Worm (Caenorhabditis elegans): Measurements from ENCODE around the gene srbc-12.

Gene srbc-12

DNA sequence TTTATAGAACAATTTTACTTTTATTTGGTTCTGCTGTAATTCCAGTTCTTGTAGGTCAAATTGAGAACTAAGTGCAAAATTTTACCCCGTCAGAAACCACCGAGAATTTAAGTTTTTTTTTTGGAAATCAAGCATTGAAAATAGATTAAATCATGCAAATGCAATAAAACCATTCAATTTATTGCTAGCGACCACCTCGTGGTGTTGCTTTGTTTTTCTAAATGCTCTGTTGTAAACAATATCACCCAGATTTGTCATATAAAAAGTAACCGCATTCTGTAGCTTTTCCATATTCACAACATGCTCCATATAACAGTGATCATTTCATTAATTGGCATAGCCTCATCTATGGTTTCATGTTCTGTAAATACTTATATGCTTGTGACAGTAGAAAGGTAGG lies at the start of gene srbc-12:
srbc-12 (plus strand) TSS at position 301 of the 400 bp plus-strand sequence.
- TF ChIP-seq attf-3 (GFP tag; conservative IDR thresholded peaks at IDR 0.05) (no peak), F37B4.10 (GFP tag; IDR thresholded peaks at IDR 0.05) (no peak), chd-7 (tag; optimal IDR thresholded peaks at IDR 0.05) (no peak), ztf-28 (GFP tag; IDR thresholded peaks at IDR 0.05) (no peak), ztf-22 (GFP tag; optimal IDR thresholded peaks at IDR 0.05) (no peak), snpc-4 (GFP tag; optimal IDR thresholded peaks at IDR 0.05) (no peak), snpc-4 (tag; optimal IDR thresholded peaks at IDR 0.05) (no peak), lir-1 (GFP tag; conservative IDR thresholded peaks at IDR 0.05) (no peak), gei-17 (GFP tag; optimal IDR thresholded peaks at IDR 0.05) (no peak), B0019.2 (GFP tag; conservative IDR thresholded peaks at IDR 0.05) (no peak)

DNA sequence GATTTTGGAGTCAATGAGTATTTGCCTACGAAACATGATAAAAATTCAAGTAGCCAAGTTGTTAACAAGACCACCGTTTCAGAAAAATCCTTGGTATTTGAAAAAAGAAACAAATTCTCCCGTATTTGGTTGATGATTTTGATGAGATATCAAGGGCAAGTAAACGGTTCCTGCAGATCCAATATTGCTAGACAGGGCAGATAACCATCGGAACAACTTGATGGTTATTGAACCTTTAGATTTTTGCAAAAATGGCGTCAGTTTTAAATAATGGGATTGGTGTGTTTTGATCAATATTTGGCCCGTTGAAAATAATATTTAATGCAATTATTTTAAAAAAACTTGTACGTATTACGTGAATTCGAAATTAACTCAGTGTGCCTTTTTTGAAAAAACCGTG lies 49.3 kb upstream of the srbc-12 start:
- no peak for TF ChIP-seq snpc-1.3 (tag; optimal IDR thresholded peaks at IDR 0.05; ENCODE audit: insufficient read depth)
- TF ChIP-seq D2030.7 (GFP tag; IDR thresholded peaks at IDR 0.05) = no peak
- TF ChIP-seq lin-40 (tag; optimal IDR thresholded peaks at IDR 0.05) = no peak
- TF ChIP-seq F10E7.11 (tag; optimal IDR thresholded peaks at IDR 0.05) = no peak
- TF ChIP-seq ztf-22 (GFP tag; optimal IDR thresholded peaks at IDR 0.05) = no peak
- no peak for TF ChIP-seq let-607 (tag; optimal IDR thresholded peaks at IDR 0.05)
- no peak for TF ChIP-seq Y53F4B.3 (GFP tag; IDR thresholded peaks at IDR 0.05)
- TF ChIP-seq B0336.3 (GFP tag; IDR thresholded peaks at IDR 0.05) = no peak
- TF ChIP-seq lin-35 (GFP tag; optimal IDR thresholded peaks at IDR 0.05) = no peak
- no peak for TF ChIP-seq nhr-120 (GFP tag; IDR thresholded peaks at IDR 0.05)
- TF ChIP-seq die-1 (tag; optimal IDR thresholded peaks at IDR 0.05) = no peak
- TF ChIP-seq let-526 (GFP tag; IDR thresholded peaks at IDR 0.05) = no peak
- no peak for TF ChIP-seq nfya-2 (GFP tag; IDR thresholded peaks at IDR 0.05)
- no peak for TF ChIP-seq tbx-9 (tag; optimal IDR thresholded peaks at IDR 0.05; ENCODE audit: borderline replicate concordance)
- TF ChIP-seq lag-1 (GFP tag; IDR thresholded peaks at IDR 0.05) = no peak
- TF ChIP-seq F33H1.4 (GFP tag; IDR thresholded peaks at IDR 0.05) = no peak
- TF ChIP-seq T07F8.4 (tag; optimal IDR thresholded peaks at IDR 0.05) = no peak

- TF ChIP-seq him-1 (tag; optimal IDR thresholded peaks at IDR 0.05) (no peak), athp-1 (tag; optimal IDR thresholded peaks at IDR 0.05) (no peak), repo-1 (tag; optimal IDR thresholded peaks at IDR 0.05) (no peak), efl-1 (GFP tag; optimal IDR thresholded peaks at IDR 0.05) (no peak)
These were observed 48.0 kb upstream of the srbc-12 start for ce11 chrV:801555-802060.

- TF ChIP-seq sptf-2 (GFP tag; optimal IDR thresholded peaks at IDR 0.05) (no peak), cebp-1 (GFP tag; IDR thresholded peaks at IDR 0.05) (no peak), cebp-1 (tag; optimal IDR thresholded peaks at IDR 0.05) (no peak), Y79H2A.3 (GFP tag; conservative IDR thresholded peaks at IDR 0.05) (no peak), ama-1 (optimal IDR thresholded peaks at IDR 0.05) (no peak), ama-1 (GFP tag; optimal IDR thresholded peaks at IDR 0.05) (no peak), ztf-22 (GFP tag; optimal IDR thresholded peaks at IDR 0.05) (no peak), chd-7 (tag; optimal IDR thresholded peaks at IDR 0.05) (no peak), hlh-26 (GFP tag; conservative IDR thresholded peaks at IDR 0.05) (no peak), tbp1 (GFP tag; optimal IDR thresholded peaks at IDR 0.05) (no peak), hsf-1 (GFP tag; IDR thresholded peaks at IDR 0.05) (no peak), K12H6.12 (tag; optimal IDR thresholded peaks at IDR 0.05) (no peak), efl-1 (GFP tag; optimal IDR thresholded peaks at IDR 0.05) (no peak), lin-26 (GFP tag; IDR thresholded peaks at IDR 0.05) (no peak), C06A6.2 (GFP tag; conservative IDR thresholded peaks at IDR 0.05) (no peak), T26A5.8 (tag; optimal IDR thresholded peaks at IDR 0.05) (no peak), ceh-79 (tag; optimal IDR thresholded peaks at IDR 0.05) (no peak), snpc-4 (GFP tag; optimal IDR thresholded peaks at IDR 0.05) (no peak), snpc-4 (tag; optimal IDR thresholded peaks at IDR 0.05) (no peak), rcor-1 (GFP tag; IDR thresholded peaks at IDR 0.05) (no peak)
These were observed 46.9 kb upstream of the srbc-12 start for ce11 chrV:802726-803125.

Measured in whole organism, young adult.